Worm (Caenorhabditis elegans) whole organism, young adult: Measurements from ENCODE around the gene cdc-73.

Source experiments
- B0035.1 ChIP-seq: sonication (generic microtip); optimal IDR thresholded peaks from 2 replicates; lab custom pipeline; 2016; ENCODE audit warnings: missing genetic modification characterization, mild to moderate bottlenecking, missing compliant biosample characterization, missing genotype, missing genetic modification reagents
- C06A6.2 ChIP-seq: fragments of 200-800 bp; sonication (Bioruptor generic); conservative IDR thresholded peaks from 2 replicates; pipeline ENCODE4 v1.3.6; 2022; ENCODE audit warnings: missing genetic modification characterization, missing compliant biosample characterization
- F23B12.7 ChIP-seq: sonication (generic microtip); optimal IDR thresholded peaks from 2 replicates; lab custom pipeline; 2017; ENCODE audit warnings: missing genetic modification characterization, mild to moderate bottlenecking, missing compliant biosample characterization, antibody characterized with exemption, moderate library complexity; ENCODE audit not compliant: insufficient read depth
- K12H6.12 ChIP-seq: fragments of 200-800 bp; sonication (Bioruptor generic); optimal IDR thresholded peaks from 2 replicates; lab custom pipeline; 2018; ENCODE audit warnings: mild to moderate bottlenecking, missing genetic modification characterization, missing compliant biosample characterization
- Y56A3A.18 ChIP-seq: fragments of 200-800 bp; sonication (Bioruptor generic); IDR thresholded peaks from 2 replicates; pipeline ENCODE4 v1.3.6; 2022; ENCODE audit warnings: missing genetic modification reagents, missing genetic modification characterization, missing compliant biosample characterization
- Y79H2A.3 ChIP-seq: fragments of 200-800 bp; sonication (Bioruptor generic); conservative IDR thresholded peaks from 2 replicates; pipeline ENCODE4 v1.3.6; 2022; ENCODE audit warnings: missing genetic modification reagents, missing genetic modification characterization, missing compliant biosample characterization
- aptf-3 ChIP-seq: fragments of 200-800 bp; sonication (Bioruptor generic); IDR thresholded peaks from 2 replicates; pipeline ENCODE4 v1.3.6; 2022; ENCODE audit warnings: missing genetic modification characterization, missing compliant biosample characterization
- atf-7 ChIP-seq: sonication (generic microtip); optimal IDR thresholded peaks from 2 replicates; lab custom pipeline; 2017; ENCODE audit warnings: mild to moderate bottlenecking, missing genetic modification characterization, missing compliant biosample characterization
- cebp-1 ChIP-seq, 2 experiments: fragments of 200-800 bp in 1 of 2; sonication (Bioruptor generic) in 1 of 2; sonication (generic microtip) in 1 of 2; IDR thresholded peaks in 1 of 2; optimal IDR thresholded peaks in 1 of 2; 2 replicates each; pipeline versions ENCODE4 v1.3.6 to Lab custom; 2017 to 2022; ENCODE audit warnings: missing compliant biosample characterization in 2 of 2, missing genetic modification characterization in 2 of 2, mild to moderate bottlenecking in 1 of 2, missing genetic modification reagents in 1 of 2, moderate library complexity in 1 of 2
- cebp-2 ChIP-seq: fragments of 200-800 bp; sonication (Bioruptor generic); IDR thresholded peaks from 2 replicates; pipeline ENCODE4 v1.3.6; 2022; ENCODE audit warnings: missing genetic modification characterization, missing compliant biosample characterization
- ceh-58 ChIP-seq: fragments of 200-800 bp; sonication (Bioruptor generic); IDR thresholded peaks from 2 replicates; pipeline ENCODE4 v1.3.6; 2022; ENCODE audit warnings: missing genetic modification characterization, missing compliant biosample characterization
- ets-4 ChIP-seq: fragments of 200-800 bp; sonication (Bioruptor generic); optimal IDR thresholded peaks from 2 replicates; lab custom pipeline; 2018; ENCODE audit warnings: mild to moderate bottlenecking, missing genetic modification characterization, missing compliant biosample characterization
- unc-62 ChIP-seq: fragments of 150-350 bp; optimal IDR thresholded peaks from 2 replicates; lab custom pipeline; 2014; ENCODE audit warnings: missing biosample characterization, missing genetic modification reagents, missing genetic modification characterization
- ztf-3 ChIP-seq: fragments of 200-800 bp; sonication (Bioruptor generic); optimal IDR thresholded peaks from 2 replicates; lab custom pipeline; 2018; ENCODE audit warnings: mild to moderate bottlenecking, missing genetic modification characterization, missing compliant biosample characterization

DNA sequence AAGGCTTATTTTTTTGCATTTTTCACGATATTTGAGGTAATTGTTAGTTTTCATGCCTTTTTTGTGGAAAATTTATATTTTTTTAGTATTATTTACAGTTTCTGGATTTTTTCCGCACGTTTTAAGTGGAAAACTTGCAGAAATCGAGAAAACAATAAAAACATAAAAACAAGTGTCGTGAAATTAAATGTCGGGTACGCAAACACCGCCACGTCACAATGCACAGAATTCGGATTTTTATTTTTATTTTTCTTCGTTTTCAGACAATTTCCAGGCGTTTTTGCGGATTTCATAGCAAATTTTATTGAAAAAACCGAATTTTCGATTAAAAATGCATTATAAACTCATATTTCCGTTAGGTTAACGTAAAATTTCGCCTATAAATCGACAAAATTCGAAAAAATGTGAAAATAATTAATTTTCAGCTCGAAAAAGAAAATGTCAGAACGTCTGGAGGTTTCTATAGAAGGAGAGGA lies 43.5 kb downstream of the cdc-73 start, which contains the start of gene C35B1.2:
- TF ChIP-seq unc-62 (GFP tag; lab: Kevin White, UChicago) (no peak), K12H6.12 (tag; lab: Kevin White, UChicago) (no peak), ztf-3 (no peak), aptf-3 (no peak), ceh-58 (no peak), Y56A3A.18 (GFP tag; lab: Robert Waterston, UW) (no peak), cebp-2 (no peak), F23B12.7 (peak; percentile 1), cebp-1 (GFP tag; IDR thresholded peaks at IDR 0.05; lab: Robert Waterston, UW) (no peak), cebp-1 (tag; optimal IDR thresholded peaks at IDR 0.05; lab: Kevin White, UChicago) (no peak), C06A6.2 (GFP tag; lab: Robert Waterston, UW) (no peak), B0035.1 (no peak), atf-7 (tag; lab: Kevin White, UChicago) (no peak), Y79H2A.3 (GFP tag; lab: Robert Waterston, UW) (no peak), ets-4 (GFP tag; lab: Kevin White, UChicago) (no peak)
